Worm (Caenorhabditis elegans) whole organism, L2 larva: Measurements from ENCODE around the gene tag-164.

Experiments used
- C34F6.9 ChIP-seq: fragments of 150-350 bp; optimal IDR thresholded peaks from 2 replicates; lab custom pipeline; 2014; ENCODE audit warnings: missing biosample characterization, missing genetic modification characterization
- Y55F3AM.14 ChIP-seq: fragments of 200-800 bp; sonication (Bioruptor generic); optimal IDR thresholded peaks from 2 replicates; lab custom pipeline; 2018; ENCODE audit warnings: mild to moderate bottlenecking, missing genetic modification characterization, missing compliant biosample characterization
- ZK546.5 ChIP-seq: sonication (generic microtip); optimal IDR thresholded peaks from 2 replicates; lab custom pipeline; 2017; ENCODE audit warnings: missing biosample characterization, missing genetic modification characterization
- alr-1 ChIP-seq: fragments of 150-350 bp; optimal IDR thresholded peaks from 2 replicates; lab custom pipeline; 2014; ENCODE audit warnings: missing biosample characterization, missing genetic modification characterization
- aly-2 ChIP-seq: fragments of 150-350 bp; optimal IDR thresholded peaks from 2 replicates; lab custom pipeline; 2014; ENCODE audit warnings: missing biosample characterization, missing genetic modification characterization
- ama-1 ChIP-seq: fragments of 150-350 bp; optimal IDR thresholded peaks from 2 replicates; lab custom pipeline; 2018; ENCODE audit warnings: inconsistent platforms
- blmp-1 ChIP-seq: sonication (generic microtip); optimal IDR thresholded peaks from 2 replicates; lab custom pipeline; 2017; ENCODE audit warnings: missing genetic modification characterization, mild to moderate bottlenecking, missing compliant biosample characterization, antibody characterized with exemption, moderate library complexity; ENCODE audit not compliant: insufficient read depth
- ceh-82 ChIP-seq: fragments of 150-350 bp; optimal IDR thresholded peaks from 2 replicates; lab custom pipeline; 2014; ENCODE audit warnings: missing biosample characterization, missing genetic modification characterization
- crh-2 ChIP-seq: sonication (generic microtip); optimal IDR thresholded peaks from 2 replicates; lab custom pipeline; 2017; ENCODE audit warnings: missing biosample characterization, missing genetic modification characterization
- egl-27 ChIP-seq: sonication (generic microtip); optimal IDR thresholded peaks from 3 replicates; lab custom pipeline; 2017; ENCODE audit warnings: missing biosample characterization, missing genetic modification reagents, missing genetic modification characterization
- elt-3 ChIP-seq: sonication (generic microtip); optimal IDR thresholded peaks from 2 replicates; lab custom pipeline; 2017; ENCODE audit warnings: missing biosample characterization, missing genetic modification characterization
- gmeb-1 ChIP-seq: fragments of 150-350 bp; optimal IDR thresholded peaks from 2 replicates; lab custom pipeline; 2014; ENCODE audit warnings: missing biosample characterization, missing genetic modification characterization
- lin-39 ChIP-seq: fragments of 150-350 bp; optimal IDR thresholded peaks from 2 replicates; lab custom pipeline; 2014; ENCODE audit warnings: missing biosample characterization, missing genetic modification reagents, missing genetic modification characterization
- lsy-2 ChIP-seq, 2 experiments: fragments of 150-350 bp in 1 of 2; sonication (generic microtip) in 1 of 2; optimal IDR thresholded peaks; 2 replicates each; lab custom pipeline; 2014 to 2017; ENCODE audit warnings: missing biosample characterization in 2 of 2, missing genetic modification characterization in 2 of 2
- mab-5 ChIP-seq: fragments of 150-350 bp; optimal IDR thresholded peaks from 2 replicates; lab custom pipeline; 2014; ENCODE audit warnings: missing biosample characterization, missing genetic modification characterization
- mbf-1 ChIP-seq: sonication (generic microtip); optimal IDR thresholded peaks from 2 replicates; lab custom pipeline; 2017; ENCODE audit warnings: missing biosample characterization, missing genetic modification characterization
- mdl-1 ChIP-seq, 2 experiments: fragments of 150-350 bp in 1 of 2; sonication (generic microtip) in 1 of 2; optimal IDR thresholded peaks; 2 replicates each; lab custom pipeline; 2017; ENCODE audit warnings: missing biosample characterization in 2 of 2, missing genetic modification characterization in 2 of 2
- nhr-10 ChIP-seq: sonication (generic microtip); optimal IDR thresholded peaks from 2 replicates; lab custom pipeline; 2017; ENCODE audit warnings: missing biosample characterization, missing genetic modification characterization
- nhr-11 ChIP-seq: fragments of 150-350 bp; optimal IDR thresholded peaks from 2 replicates; lab custom pipeline; 2014; ENCODE audit warnings: missing biosample characterization, missing genetic modification characterization
- nhr-12 ChIP-seq: fragments of 150-350 bp; optimal IDR thresholded peaks from 2 replicates; lab custom pipeline; 2014; ENCODE audit warnings: missing biosample characterization, missing genetic modification characterization
- nhr-129 ChIP-seq: fragments of 150-350 bp; optimal IDR thresholded peaks from 2 replicates; lab custom pipeline; 2014; ENCODE audit warnings: missing biosample characterization, missing genetic modification characterization
- nhr-21 ChIP-seq: fragments of 150-350 bp; optimal IDR thresholded peaks from 2 replicates; lab custom pipeline; 2014; ENCODE audit warnings: missing biosample characterization, missing genetic modification characterization
- nhr-23 ChIP-seq: fragments of 150-350 bp; optimal IDR thresholded peaks from 2 replicates; lab custom pipeline; 2014; ENCODE audit warnings: missing biosample characterization, missing genetic modification reagents, missing genetic modification characterization
- nhr-237 ChIP-seq: fragments of 150-350 bp; optimal IDR thresholded peaks from 2 replicates; lab custom pipeline; 2014; ENCODE audit warnings: missing biosample characterization, missing genetic modification characterization
- nhr-25 ChIP-seq: fragments of 150-350 bp; sonication (generic microtip); optimal IDR thresholded peaks from 3 replicates; lab custom pipeline; 2014; ENCODE audit warnings: missing biosample characterization, missing genetic modification characterization
- nhr-6 ChIP-seq: fragments of 150-350 bp; optimal IDR thresholded peaks from 2 replicates; lab custom pipeline; 2014; ENCODE audit warnings: missing biosample characterization, missing genetic modification characterization
- nhr-77 ChIP-seq: fragments of 150-350 bp; optimal IDR thresholded peaks from 2 replicates; lab custom pipeline; 2014; ENCODE audit warnings: missing biosample characterization, missing genetic modification characterization
- peb-1 ChIP-seq: fragments of 150-350 bp; optimal IDR thresholded peaks from 2 replicates; lab custom pipeline; 2014; ENCODE audit warnings: missing biosample characterization, missing genetic modification characterization
- sem-4 ChIP-seq: fragments of 150-350 bp; optimal IDR thresholded peaks from 2 replicates; lab custom pipeline; 2014; ENCODE audit warnings: missing biosample characterization, missing genetic modification reagents, missing genetic modification characterization
- skn-1 ChIP-seq: sonication (generic microtip); optimal IDR thresholded peaks from 2 replicates; lab custom pipeline; 2017; ENCODE audit warnings: missing biosample characterization, missing genetic modification characterization
- sma-3 ChIP-seq: sonication (generic microtip); optimal IDR thresholded peaks from 2 replicates; lab custom pipeline; 2016; ENCODE audit warnings: missing genetic modification reagents, missing genetic modification characterization, missing compliant biosample characterization
- sma-9 ChIP-seq, 2 experiments: fragments of 150-350 bp in 1 of 2; sonication (generic microtip) in 1 of 2; optimal IDR thresholded peaks; 2 replicates each; lab custom pipeline; 2014 to 2016; ENCODE audit warnings: missing genetic modification characterization in 2 of 2, mild to moderate bottlenecking in 1 of 2, missing biosample characterization in 1 of 2, missing compliant biosample characterization in 1 of 2, missing genetic modification reagents in 1 of 2, moderate library complexity in 1 of 2
- snpc-4 ChIP-seq: fragments of 150-350 bp; optimal IDR thresholded peaks from 2 replicates; lab custom pipeline; 2014; ENCODE audit warnings: missing biosample characterization, missing genetic modification characterization
- unc-39 ChIP-seq: fragments of 150-350 bp; optimal IDR thresholded peaks from 2 replicates; lab custom pipeline; 2014; ENCODE audit warnings: missing biosample characterization, missing genetic modification characterization
- unc-62 ChIP-seq: fragments of 150-350 bp; optimal IDR thresholded peaks from 2 replicates; lab custom pipeline; 2014; ENCODE audit warnings: missing biosample characterization, missing genetic modification reagents, missing genetic modification characterization
- zag-1 ChIP-seq: fragments of 150-350 bp; optimal IDR thresholded peaks from 2 replicates; lab custom pipeline; 2014; ENCODE audit warnings: missing biosample characterization, missing genetic modification characterization
- ztf-1 ChIP-seq: fragments of 200-800 bp; sonication (Bioruptor generic); conservative IDR thresholded peaks from 2 replicates; pipeline ENCODE4 v1.3.6; 2022; ENCODE audit warnings: missing genetic modification characterization, missing compliant biosample characterization

Gene tag-164

DNA sequence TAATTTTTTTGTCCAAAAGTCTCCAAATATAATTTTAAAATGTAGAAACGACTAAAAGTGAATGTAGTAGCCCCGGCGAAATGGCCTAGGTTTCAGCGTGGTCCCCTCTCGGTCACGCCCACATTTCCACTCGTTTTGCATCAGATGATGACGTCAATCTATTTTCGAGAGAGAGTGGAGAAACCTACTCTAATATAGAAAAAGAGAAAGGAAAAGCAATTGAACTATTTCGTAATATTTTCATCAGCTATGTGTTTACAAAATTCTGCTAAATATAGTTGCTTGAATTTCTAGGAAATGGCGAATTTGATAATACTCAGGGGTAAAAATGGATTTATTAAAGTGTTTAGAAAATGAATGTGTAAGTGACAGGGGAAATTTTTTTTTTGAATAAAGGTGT lies 3.5 kb upstream of the tag-164 start (continued):
- TF ChIP-seq egl-27 (tag; lab: Kevin White, UChicago): no peak
- TF ChIP-seq nhr-12 (tag; lab: Kevin White, UChicago): no peak
- no peak for TF ChIP-seq gmeb-1 (tag; lab: Kevin White, UChicago)
- no peak for TF ChIP-seq nhr-237 (tag; lab: Kevin White, UChicago)
- TF ChIP-seq peb-1: no peak
- no peak for TF ChIP-seq ama-1 (lab: Kevin White, UChicago)
- TF ChIP-seq nhr-6 (tag; lab: Kevin White, UChicago): no peak
- no peak for TF ChIP-seq sma-3 (GFP tag; lab: Kevin White, UChicago)
- TF ChIP-seq lsy-2 (tag; optimal IDR thresholded peaks at IDR 0.05; lab: Kevin White, UChicago): peak in 1 of 2 experiments; percentile 64
- no peak for TF ChIP-seq blmp-1 (tag; lab: Kevin White, UChicago)
- no peak for TF ChIP-seq sem-4 (tag; lab: Kevin White, UChicago)
- TF ChIP-seq C34F6.9 (tag; lab: Kevin White, UChicago): peak; percentile 73
- TF ChIP-seq alr-1 (tag; lab: Kevin White, UChicago): no peak
- TF ChIP-seq lin-39 (tag; lab: Kevin White, UChicago): no peak
- no peak for TF ChIP-seq ztf-1 (GFP tag; lab: Robert Waterston, UW)
- no peak for TF ChIP-seq ZK546.5
- no peak for TF ChIP-seq mbf-1 (tag; lab: Kevin White, UChicago)
- no peak for TF ChIP-seq mab-5 (tag; lab: Kevin White, UChicago)
- peak; percentile 66 for TF ChIP-seq crh-2 (tag; lab: Kevin White, UChicago)
- TF ChIP-seq ceh-82 (tag; lab: Kevin White, UChicago): no peak

DNA sequence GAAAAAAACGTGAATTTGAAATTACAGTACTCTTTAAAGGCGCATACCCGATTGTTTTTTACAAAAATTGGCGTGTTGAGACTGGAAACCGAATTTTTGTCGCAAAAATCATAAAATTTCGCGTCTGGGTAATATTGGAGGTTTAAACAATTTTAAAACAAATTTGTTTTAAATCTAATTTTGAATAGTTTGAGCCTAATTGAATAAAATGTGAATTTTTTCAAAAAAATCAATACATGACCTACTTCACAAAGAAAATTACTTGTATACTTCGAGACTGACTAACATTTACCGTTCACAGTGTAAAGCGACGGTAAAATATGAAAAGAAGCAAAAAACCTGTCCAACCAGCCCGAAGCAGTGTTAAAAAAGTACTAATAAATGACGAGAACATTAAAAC lies 2.0 kb upstream of the tag-164 start:
- TF ChIP-seq sem-4 (tag; lab: Kevin White, UChicago) (no peak), ama-1 (lab: Kevin White, UChicago) (peak; percentile 1), ztf-1 (GFP tag; lab: Robert Waterston, UW) (no peak), nhr-237 (tag; lab: Kevin White, UChicago) (no peak)

DNA sequence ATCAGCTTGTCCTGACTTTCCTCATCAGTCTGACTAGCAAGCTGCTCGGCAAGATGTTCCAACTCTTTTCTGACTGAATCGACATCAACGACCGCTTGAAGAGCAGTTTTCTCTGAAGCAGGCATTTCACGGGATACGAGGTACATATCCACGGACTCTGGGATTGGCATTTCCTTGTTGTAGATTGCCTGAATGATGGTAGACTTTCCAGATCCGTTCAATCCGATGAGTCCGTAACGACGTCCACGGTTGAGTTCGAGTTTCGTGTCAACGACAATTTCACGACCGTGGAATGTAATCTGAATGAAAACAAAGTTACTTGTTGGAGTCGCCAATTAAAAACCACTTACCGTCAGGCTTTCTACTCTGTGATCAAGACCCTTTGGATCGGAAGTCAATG lies 2.2 kb downstream of the tag-164 start:
- no peak for TF ChIP-seq mbf-1 (tag; lab: Kevin White, UChicago)
- TF ChIP-seq nhr-77 (tag; lab: Kevin White, UChicago): no peak
- TF ChIP-seq lin-39 (tag; lab: Kevin White, UChicago): no peak
- no peak for TF ChIP-seq nhr-10 (tag; lab: Kevin White, UChicago)
- TF ChIP-seq nhr-6 (tag; lab: Kevin White, UChicago): no peak
- no peak for TF ChIP-seq lsy-2 (tag; optimal IDR thresholded peaks at IDR 0.05; lab: Kevin White, UChicago)
- TF ChIP-seq nhr-11 (tag; lab: Kevin White, UChicago): no peak
- no peak for TF ChIP-seq blmp-1 (tag; lab: Kevin White, UChicago)
- TF ChIP-seq zag-1: no peak
- no peak for TF ChIP-seq peb-1
- no peak for TF ChIP-seq elt-3
- TF ChIP-seq Y55F3AM.14 (GFP tag; lab: Kevin White, UChicago): no peak
- no peak for TF ChIP-seq snpc-4
- no peak for TF ChIP-seq nhr-21 (tag; lab: Kevin White, UChicago)
- TF ChIP-seq sma-9 (GFP tag; optimal IDR thresholded peaks at IDR 0.05; lab: Kevin White, UChicago): no peak
- no peak for TF ChIP-seq sma-9 (tag; optimal IDR thresholded peaks at IDR 0.05; lab: Kevin White, UChicago)

DNA sequence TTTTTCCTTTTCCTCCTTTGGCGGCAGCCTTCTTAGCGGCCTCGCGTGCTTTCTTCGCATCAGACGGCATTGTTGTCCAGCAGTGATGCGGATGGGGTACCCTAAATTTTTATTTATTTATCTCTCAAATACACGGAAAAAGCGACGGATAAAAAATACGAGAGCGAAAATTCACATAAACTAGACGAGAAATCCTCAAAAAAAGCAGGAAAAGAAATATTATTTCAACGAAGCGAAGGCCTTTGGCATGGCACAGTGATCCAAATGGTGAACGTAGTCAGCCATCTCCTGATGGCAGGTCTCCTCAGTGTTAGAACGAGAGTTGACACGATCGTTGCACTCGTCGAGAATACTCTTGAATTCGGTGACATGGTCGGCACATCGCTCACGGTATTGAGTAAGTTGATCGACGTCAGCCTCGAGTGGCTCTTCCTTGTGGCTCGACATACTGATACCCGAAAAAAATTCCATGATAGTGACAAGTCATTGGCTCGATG lies 2.8 kb downstream of the tag-164 start, which contains the start of the genes abcf-2 and T27E9.2:
Gene abcf-2 (minus strand): TSS at position 101 of the 497 bp plus-strand sequence.
Gene T27E9.2 (minus strand): TSS at position 447 of the 497 bp plus-strand sequence.
- no peak for TF ChIP-seq nhr-6 (tag; lab: Kevin White, UChicago)
- no peak for TF ChIP-seq nhr-23 (tag; lab: Kevin White, UChicago)
- no peak for TF ChIP-seq unc-62
- TF ChIP-seq sem-4 (tag; lab: Kevin White, UChicago): no peak
- TF ChIP-seq ama-1 (lab: Kevin White, UChicago): no peak
- no peak for TF ChIP-seq mdl-1 (tag; optimal IDR thresholded peaks at IDR 0.05; lab: Kevin White, UChicago)
- TF ChIP-seq nhr-25 (tag; lab: Kevin White, UChicago): no peak
- TF ChIP-seq egl-27 (tag; lab: Kevin White, UChicago): no peak
- TF ChIP-seq nhr-11 (tag; lab: Kevin White, UChicago): no peak
- TF ChIP-seq skn-1 (tag; lab: Kevin White, UChicago): no peak
- TF ChIP-seq snpc-4: no peak
- no peak for TF ChIP-seq unc-39
- no peak for TF ChIP-seq nhr-129 (tag; lab: Kevin White, UChicago)
- TF ChIP-seq aly-2 (tag; lab: Kevin White, UChicago): no peak
- no peak for TF ChIP-seq zag-1
- no peak for TF ChIP-seq alr-1 (tag; lab: Kevin White, UChicago)
- no peak for TF ChIP-seq nhr-12 (tag; lab: Kevin White, UChicago)
- no peak for TF ChIP-seq elt-3
- no peak for TF ChIP-seq mbf-1 (tag; lab: Kevin White, UChicago)
- TF ChIP-seq, all 48 proteins: peak for 0
